Worm (Caenorhabditis elegans) whole organism, young adult: Measurements from ENCODE around the gene srt-55.

ENCODE experiments used
- F37B4.10 ChIP-seq: fragments of 200-800 bp; sonication (Bioruptor generic); IDR thresholded peaks from 2 replicates; pipeline ENCODE4 v1.3.6; 2022; ENCODE audit warnings: missing genetic modification characterization, missing compliant biosample characterization
- F55B11.4 ChIP-seq: sonication (generic microtip); optimal IDR thresholded peaks from 2 replicates; lab custom pipeline; 2016; ENCODE audit warnings: missing compliant biosample characterization, missing genetic modification characterization, borderline replicate concordance; ENCODE audit not compliant: insufficient read depth
- F57A8.1 ChIP-seq: fragments of 200-800 bp; sonication (Bioruptor generic); optimal IDR thresholded peaks from 2 replicates; lab custom pipeline; 2018; ENCODE audit warnings: mild to moderate bottlenecking, missing genetic modification characterization, moderate library complexity, missing compliant biosample characterization
- K12H6.12 ChIP-seq: fragments of 200-800 bp; sonication (Bioruptor generic); optimal IDR thresholded peaks from 2 replicates; lab custom pipeline; 2018; ENCODE audit warnings: mild to moderate bottlenecking, missing genetic modification characterization, missing compliant biosample characterization
- T07F8.4 ChIP-seq: sonication (generic microtip); optimal IDR thresholded peaks from 2 replicates; lab custom pipeline; 2016; ENCODE audit warnings: mild to moderate bottlenecking, missing genetic modification characterization, moderate library complexity, missing compliant biosample characterization
- aptf-3 ChIP-seq: fragments of 200-800 bp; sonication (Bioruptor generic); IDR thresholded peaks from 2 replicates; pipeline ENCODE4 v1.3.6; 2022; ENCODE audit warnings: missing genetic modification characterization, missing compliant biosample characterization
- ceh-27 ChIP-seq: fragments of 200-800 bp; sonication (Bioruptor generic); optimal IDR thresholded peaks from 2 replicates; lab custom pipeline; 2018; ENCODE audit warnings: mild to moderate bottlenecking, missing genetic modification characterization, moderate library complexity, missing compliant biosample characterization
- ceh-40 ChIP-seq: fragments of 200-800 bp; sonication (Bioruptor generic); IDR thresholded peaks from 2 replicates; pipeline ENCODE4 v1.3.6; 2022; ENCODE audit warnings: missing genetic modification characterization, missing compliant biosample characterization
- ceh-58 ChIP-seq: fragments of 200-800 bp; sonication (Bioruptor generic); IDR thresholded peaks from 2 replicates; pipeline ENCODE4 v1.3.6; 2022; ENCODE audit warnings: missing genetic modification characterization, missing compliant biosample characterization
- ceh-91 ChIP-seq: fragments of 200-800 bp; sonication (Bioruptor generic); IDR thresholded peaks from 2 replicates; pipeline ENCODE4 v1.3.6; 2022; ENCODE audit warnings: missing genetic modification reagents, missing genetic modification characterization, missing compliant biosample characterization
- die-1 ChIP-seq: sonication (generic microtip); optimal IDR thresholded peaks from 2 replicates; lab custom pipeline; 2016; ENCODE audit warnings: missing genotype, mild to moderate bottlenecking, missing genetic modification characterization, missing compliant biosample characterization
- efl-1 ChIP-seq: fragments of 150-350 bp; optimal IDR thresholded peaks from 2 replicates; lab custom pipeline; 2014; ENCODE audit warnings: missing biosample characterization, missing genetic modification reagents, missing genetic modification characterization
- egl-44 ChIP-seq: fragments of 200-800 bp; sonication (Bioruptor generic); IDR thresholded peaks from 2 replicates; pipeline ENCODE4 v1.3.6; 2022; ENCODE audit warnings: missing genetic modification reagents, missing genetic modification characterization, missing compliant biosample characterization
- ekl-4 ChIP-seq: fragments of 200-800 bp; sonication (Bioruptor generic); IDR thresholded peaks from 2 replicates; pipeline ENCODE4 v1.3.6; 2022; ENCODE audit warnings: missing genetic modification reagents, missing genetic modification characterization, missing compliant biosample characterization
- hmg-20 ChIP-seq: fragments of 200-800 bp; sonication (Bioruptor generic); IDR thresholded peaks from 2 replicates; pipeline ENCODE4 v1.3.6; 2022; ENCODE audit warnings: missing genetic modification reagents, missing genetic modification characterization, missing compliant biosample characterization
- lag-1 ChIP-seq: fragments of 200-800 bp; sonication (Bioruptor generic); IDR thresholded peaks from 2 replicates; pipeline ENCODE4 v1.3.6; 2022; ENCODE audit warnings: missing genetic modification reagents, missing genetic modification characterization, missing compliant biosample characterization
- lin-35 ChIP-seq, 3 experiments: fragments of 150-350 bp in 2 of 3; sonication (generic microtip) in 1 of 3; optimal IDR thresholded peaks; 2 replicates each; lab custom pipeline; 2014 to 2018; ENCODE audit warnings: missing biosample characterization in 3 of 3, missing genetic modification characterization in 3 of 3, missing genetic modification reagents in 3 of 3
- madf-10 ChIP-seq: sonication (generic microtip); optimal IDR thresholded peaks from 2 replicates; lab custom pipeline; 2016; ENCODE audit warnings: mild to moderate bottlenecking, missing genetic modification characterization, missing compliant biosample characterization
- madf-3 ChIP-seq: fragments of 200-800 bp; sonication (Bioruptor generic); IDR thresholded peaks from 2 replicates; pipeline ENCODE4 v1.3.6; 2022; ENCODE audit warnings: missing genetic modification reagents, missing genetic modification characterization, missing compliant biosample characterization
- madf-6 ChIP-seq: fragments of 200-800 bp; sonication (Bioruptor generic); IDR thresholded peaks from 2 replicates; pipeline ENCODE4 v1.3.6; 2022; ENCODE audit warnings: missing genetic modification reagents, missing genetic modification characterization, missing compliant biosample characterization
- nhr-27 ChIP-seq: fragments of 200-800 bp; sonication (Bioruptor generic); optimal IDR thresholded peaks from 2 replicates; lab custom pipeline; 2018; ENCODE audit warnings: mild to moderate bottlenecking, missing genetic modification characterization, moderate library complexity, missing compliant biosample characterization
- pbrm-1 ChIP-seq: fragments of 200-800 bp; sonication (Bioruptor generic); IDR thresholded peaks from 2 replicates; pipeline ENCODE4 v1.3.6; 2022; ENCODE audit warnings: missing genetic modification reagents, missing genetic modification characterization, missing compliant biosample characterization
- pha-4 ChIP-seq: fragments of 150-350 bp; sonication (generic microtip); optimal IDR thresholded peaks from 2 replicates; lab custom pipeline; 2014; ENCODE audit warnings: missing biosample characterization, missing genetic modification reagents, missing genetic modification characterization
- rec-8 ChIP-seq, 2 experiments: sonication (generic microtip); optimal IDR thresholded peaks; 2 replicates each; lab custom pipeline; 2016; ENCODE audit warnings: mild to moderate bottlenecking in 2 of 2, missing genetic modification characterization in 2 of 2, missing genetic modification reagents in 2 of 2, missing genotype in 2 of 2, missing biosample characterization in 1 of 2, missing compliant biosample characterization in 1 of 2, moderate library complexity in 1 of 2
- snpc-1.3 ChIP-seq: sonication (generic microtip); optimal IDR thresholded peaks from 2 replicates; lab custom pipeline; 2017; ENCODE audit warnings: missing genetic modification characterization, mild to moderate bottlenecking, missing compliant biosample characterization, antibody characterized with exemption, moderate library complexity, missing genotype, missing genetic modification reagents; ENCODE audit not compliant: insufficient read depth
- snpc-4 ChIP-seq, 5 experiments: fragments of 150-350 bp in 1 of 5; sonication (generic microtip) in 4 of 5; optimal IDR thresholded peaks; 2 replicates each; lab custom pipeline; 2014 to 2018; ENCODE audit warnings: missing genetic modification characterization in 5 of 5, missing biosample characterization in 3 of 5, antibody characterized with exemption in 2 of 5, mild to moderate bottlenecking in 2 of 5, missing compliant biosample characterization in 2 of 5, missing genotype in 2 of 5, moderate library complexity in 2 of 5, missing genetic modification reagents in 1 of 5
- ztf-18 ChIP-seq: sonication (generic microtip); optimal IDR thresholded peaks from 2 replicates; lab custom pipeline; 2016; ENCODE audit warnings: missing genotype, mild to moderate bottlenecking, missing genetic modification characterization, missing compliant biosample characterization
- ztf-22 ChIP-seq: fragments of 200-800 bp; sonication (Bioruptor generic); optimal IDR thresholded peaks from 2 replicates; lab custom pipeline; 2018; ENCODE audit warnings: mild to moderate bottlenecking, missing genetic modification characterization, moderate library complexity, missing compliant biosample characterization
- ztf-26 ChIP-seq: sonication (generic microtip); optimal IDR thresholded peaks from 2 replicates; lab custom pipeline; 2017; ENCODE audit warnings: missing genetic modification characterization, missing compliant biosample characterization
- ztf-6 ChIP-seq: fragments of 200-800 bp; sonication (Bioruptor generic); IDR thresholded peaks from 2 replicates; pipeline ENCODE4 v1.3.6; 2022; ENCODE audit warnings: missing genetic modification reagents, missing genetic modification characterization, missing compliant biosample characterization

Gene srt-55

DNA sequence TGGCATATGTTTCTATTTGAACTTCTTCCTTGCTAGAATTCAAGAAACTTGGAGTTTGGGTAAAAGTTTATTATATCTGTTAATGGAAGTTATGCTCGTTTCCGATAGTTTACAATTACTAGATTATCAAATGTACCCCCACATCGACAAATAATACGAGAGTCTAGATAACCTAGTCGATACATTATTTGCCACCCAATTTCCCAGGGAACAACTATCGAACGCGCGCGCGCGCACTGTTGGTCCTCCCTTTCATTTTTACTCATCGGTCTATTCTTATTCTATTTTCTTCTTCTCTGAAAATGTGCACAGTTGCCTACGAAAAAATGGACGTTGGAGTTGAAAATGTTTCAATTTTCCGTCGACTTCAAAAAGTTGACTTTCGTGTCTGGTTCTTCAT, 45.7 kb downstream of the srt-55 start, which contains the start of gene T16G12.13 (continued):
- TF ChIP-seq K12H6.12 (tag; lab: Kevin White, UChicago) (no peak), F55B11.4 (tag; lab: Kevin White, UChicago) (no peak), ceh-58 (GFP tag; lab: Robert Waterston, UW) (no peak), ztf-26 (no peak), ceh-40 (GFP tag; lab: Robert Waterston, UW) (no peak), madf-6 (GFP tag; lab: Robert Waterston, UW) (peak; percentile 37; the same call in 1 of the 2 replicates), egl-44 (no peak)

DNA sequence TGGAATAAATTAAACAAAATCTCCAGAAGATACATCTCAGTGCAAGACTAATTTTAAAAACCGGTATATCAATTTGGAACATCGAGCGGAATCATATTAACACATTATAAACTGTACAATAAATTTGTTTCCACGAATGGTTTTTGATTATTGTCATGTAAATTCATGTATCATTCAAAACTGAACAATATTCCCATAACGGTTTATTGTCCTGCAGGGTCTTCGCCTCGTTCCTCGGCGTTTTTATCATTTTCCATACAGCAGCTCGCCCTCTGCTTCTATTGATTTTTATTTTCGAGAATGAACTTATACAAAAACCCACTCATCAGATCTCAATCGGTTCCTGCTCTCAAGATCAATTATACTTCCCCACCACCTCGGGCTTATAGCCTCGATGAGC, 47.3 kb downstream of the srt-55 start, which contains the start of gene T16G12.8:
Gene T16G12.8, plus strand, starts transcription at position 301 of the 400 bp plus-strand sequence.
- no peak for TF ChIP-seq aptf-3 (GFP tag; lab: Robert Waterston, UW)
- TF ChIP-seq F57A8.1, result no peak
- TF ChIP-seq madf-3 (GFP tag; lab: Robert Waterston, UW), result no peak

DNA sequence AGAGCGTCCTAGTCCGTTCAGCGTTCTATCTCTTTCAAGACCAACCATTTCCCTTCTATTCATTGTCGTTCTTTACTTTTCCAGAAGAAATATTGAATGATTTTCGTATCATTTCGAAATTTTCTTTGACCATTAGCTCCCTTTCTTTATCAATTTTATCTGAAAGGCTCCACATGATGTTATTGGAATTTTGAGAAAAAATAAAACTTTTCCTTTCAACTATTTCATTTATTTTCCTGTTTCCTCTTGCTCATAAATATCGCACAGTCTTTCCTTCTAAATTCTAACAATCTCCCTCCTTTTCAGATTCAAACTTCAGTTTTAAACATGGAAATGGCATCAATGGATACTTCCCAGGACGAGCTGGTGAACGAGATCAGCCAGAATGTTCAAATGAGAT, 48.8 kb downstream of the srt-55 start, which contains the start of gene T16G12.4:
Gene T16G12.4, plus strand, starts transcription at position 301 of the 400 bp plus-strand sequence.
- TF ChIP-seq ztf-22 (GFP tag; lab: Kevin White, UChicago) (no peak), F55B11.4 (tag; lab: Kevin White, UChicago) (no peak), K12H6.12 (tag; lab: Kevin White, UChicago) (no peak), ceh-27 (GFP tag; lab: Kevin White, UChicago) (no peak), pbrm-1 (GFP tag; lab: Robert Waterston, UW) (no peak), F37B4.10 (GFP tag; lab: Robert Waterston, UW) (no peak), lin-35 (GFP tag; optimal IDR thresholded peaks at IDR 0.05; lab: Kevin White, UChicago) (no peak), hmg-20 (GFP tag; lab: Robert Waterston, UW) (no peak), madf-10 (no peak), lag-1 (GFP tag; lab: Robert Waterston, UW) (no peak), efl-1 (GFP tag; lab: Kevin White, UChicago) (no peak)

DNA sequence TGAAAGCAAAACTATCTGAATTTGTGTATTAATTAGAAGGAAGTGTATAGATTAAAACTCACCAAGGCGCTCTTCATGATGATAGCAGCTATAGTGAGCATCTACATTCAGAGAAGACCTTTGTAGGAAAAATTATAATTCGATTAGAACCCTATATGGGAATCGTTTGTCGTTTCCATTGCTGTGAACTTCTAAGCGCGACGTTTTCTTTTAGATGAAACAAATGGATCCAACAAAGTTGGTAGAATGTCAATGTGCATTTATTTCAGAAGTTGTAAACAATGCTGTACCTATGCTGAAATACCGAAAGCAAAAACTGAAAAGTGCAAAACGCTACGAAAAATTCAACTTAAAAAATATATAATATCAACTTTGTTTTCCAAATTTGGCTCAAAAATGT, 50.3 kb downstream of the srt-55 start, which contains the start of gene T16G12.10:
Gene T16G12.10, minus strand, starts transcription at position 101 of the 400 bp plus-strand sequence.
- TF ChIP-seq pha-4 (no peak), ceh-91 (GFP tag; lab: Robert Waterston, UW) (no peak), T07F8.4 (tag; lab: Kevin White, UChicago) (no peak), rec-8 (tag; optimal IDR thresholded peaks at IDR 0.05; lab: Kevin White, UChicago) (no peak), ekl-4 (GFP tag; lab: Robert Waterston, UW) (no peak), snpc-1.3 (no peak), aptf-3 (GFP tag; lab: Robert Waterston, UW) (no peak), die-1 (tag; lab: Kevin White, UChicago) (no peak), ztf-6 (no peak), ztf-18 (tag; lab: Kevin White, UChicago) (no peak), nhr-27 (no peak), snpc-4 (GFP tag; optimal IDR thresholded peaks at IDR 0.05; lab: Kevin White, UChicago) (no peak), snpc-4 (tag; optimal IDR thresholded peaks at IDR 0.05; lab: Kevin White, UChicago) (no peak)
